Fruit fly (Drosophila melanogaster) Kc167 (cell line): ENCODE data around the gene kuz.

Source experiments
- Myc ChIP-seq: fragments of >200 bp; optimal IDR thresholded peaks from 2 replicates; lab custom pipeline; 2017; ENCODE audit warnings: missing external identifiers
- insv ChIP-seq: fragments of >200 bp; optimal IDR thresholded peaks from 3 replicates; lab custom pipeline; 2018; ENCODE audit warnings: missing external identifiers
- ttk ChIP-seq: sonication (Bioruptor generic); optimal IDR thresholded peaks from 2 replicates; lab custom pipeline; 2017; ENCODE audit warnings: missing external identifiers

- TF ChIP-seq insv (lab: Kevin White, UChicago) (no peak), ttk (lab: Kevin White, UChicago) (no peak), Myc (lab: Kevin White, UChicago) (no peak)
Measured at dm6 chr2L:13545678-13546077, 4.3 kb upstream of the kuz start.
